Worm (Caenorhabditis elegans) whole organism, late embryonic: ENCODE results near the gene T05B9.2.

Experiments
- ama-1 ChIP-seq: fragments of 150-350 bp; optimal IDR thresholded peaks from 2 replicates; lab custom pipeline; 2014
- dve-1 ChIP-seq: sonication (generic microtip); optimal IDR thresholded peaks from 2 replicates; lab custom pipeline; 2017; ENCODE audit warnings: antibody characterized with exemption, mild to moderate bottlenecking, missing genetic modification characterization, missing compliant biosample characterization
- hlh-15 ChIP-seq: sonication (generic microtip); optimal IDR thresholded peaks from 2 replicates; lab custom pipeline; 2016; ENCODE audit warnings: missing genetic modification characterization, missing compliant biosample characterization

DNA sequence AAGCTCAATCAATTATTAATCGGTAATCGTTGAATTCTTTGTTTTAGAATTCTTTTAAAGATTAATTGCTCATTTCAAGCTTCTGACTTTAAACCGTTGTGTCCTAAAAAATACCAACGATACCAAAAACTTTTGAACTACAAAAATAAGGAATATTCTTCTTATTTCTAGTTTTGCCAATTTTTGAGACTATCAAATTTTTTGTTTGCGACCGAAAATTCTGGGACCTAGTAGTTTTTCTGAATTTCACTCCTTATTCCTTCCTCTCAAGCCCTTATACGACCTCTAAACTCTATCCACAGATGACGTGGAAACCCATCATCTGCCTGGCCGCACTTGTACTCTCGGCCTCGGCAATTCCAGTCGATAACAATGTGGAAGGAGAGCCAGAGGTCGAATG is 13.2 kb downstream of the T05B9.2 start, which contains the start of gene cut-1:
- no peak for TF ChIP-seq dve-1 (tag; lab: Kevin White, UChicago)
- no peak for TF ChIP-seq ama-1 (lab: Kevin White, UChicago)
- no peak for TF ChIP-seq hlh-15
